Fruit fly (Drosophila melanogaster): ENCODE measurements around the gene InR.

dm6 chr3R:21566784-21567183, 52.3 kb downstream of the InR start:
- TF ChIP-seq pan (optimal IDR thresholded peaks at IDR 0.05) (no peak), usp (GFP tag; optimal IDR thresholded peaks at IDR 0.05) (no peak)

Data from whole organism.